Fruit fly (Drosophila melanogaster) whole organism, embryonic: ENCODE results near the gene CG17549.

Experiments
- Antp ChIP-seq: fragments of 200-800 bp; sonication (Bioruptor generic); optimal IDR thresholded peaks from 3 replicates; lab custom pipeline; 2016; ENCODE audit warnings: missing biosample characterization, missing genetic modification characterization
- B-H1 ChIP-seq: fragments of 200-800 bp; sonication (Bioruptor generic); IDR thresholded peaks from 3 replicates; pipeline ENCODE4 v1.3.6; 2022; ENCODE audit warnings: missing biosample characterization, missing genetic modification characterization
- Bgb ChIP-seq: fragments of 200-800 bp; sonication (Bioruptor generic); IDR thresholded peaks from 2 replicates; pipeline ENCODE4 v1.3.6; 2022; ENCODE audit warnings: missing biosample characterization, missing genetic modification characterization; ENCODE audit not compliant: partially characterized antibody
- CG1233 ChIP-seq: fragments of 200-800 bp; sonication (Bioruptor generic); optimal IDR thresholded peaks from 4 replicates; lab custom pipeline; 2018; ENCODE audit warnings: missing biosample characterization, mild to moderate bottlenecking, missing genetic modification characterization
- CG13624 ChIP-seq: fragments of 200-800 bp; sonication (Bioruptor generic); optimal IDR thresholded peaks from 2 replicates; lab custom pipeline; 2016; ENCODE audit warnings: missing biosample characterization, missing genetic modification characterization
- CG14965 ChIP-seq: fragments of 200-800 bp; sonication (Bioruptor generic); optimal IDR thresholded peaks from 2 replicates; lab custom pipeline; 2016; ENCODE audit warnings: missing biosample characterization, missing genetic modification characterization, borderline replicate concordance
- CG1647 ChIP-seq: fragments of 200-800 bp; sonication (Bioruptor generic); optimal IDR thresholded peaks from 3 replicates; lab custom pipeline; 2016; ENCODE audit warnings: missing biosample characterization, missing genetic modification characterization
- CG16779 ChIP-seq: fragments of 200-800 bp; sonication (Bioruptor generic); IDR thresholded peaks from 2 replicates; pipeline ENCODE4 v1.3.6; 2022; ENCODE audit warnings: missing biosample characterization, missing genetic modification characterization
- CG16815 ChIP-seq: fragments of 200-800 bp; sonication (Bioruptor generic); optimal IDR thresholded peaks from 3 replicates; lab custom pipeline; 2017; ENCODE audit warnings: missing biosample characterization, mild to moderate bottlenecking, missing genetic modification characterization
- CG16863 ChIP-seq: fragments of 200-800 bp; sonication (Bioruptor generic); optimal IDR thresholded peaks from 3 replicates; lab custom pipeline; 2016; ENCODE audit warnings: missing biosample characterization, missing genetic modification characterization
- CG17328 ChIP-seq: fragments of 200-800 bp; sonication (Bioruptor generic); IDR thresholded peaks from 2 replicates; pipeline ENCODE4 v1.3.6; 2022; ENCODE audit warnings: missing biosample characterization, missing genetic modification characterization
- CG17361 ChIP-seq: fragments of 200-800 bp; sonication (Bioruptor generic); IDR thresholded peaks from 3 replicates; pipeline ENCODE4 v1.3.6; 2022; ENCODE audit warnings: missing biosample characterization, missing genetic modification characterization
- CG18262 ChIP-seq: fragments of 200-800 bp; optimal IDR thresholded peaks from 3 replicates; lab custom pipeline; 2019; ENCODE audit warnings: missing biosample characterization, mild to moderate bottlenecking, missing genetic modification characterization, moderate library complexity
- CG1832 ChIP-seq: fragments of 200-800 bp; sonication (Bioruptor generic); optimal IDR thresholded peaks from 2 replicates; lab custom pipeline; 2017; ENCODE audit warnings: missing biosample characterization, mild to moderate bottlenecking, missing genetic modification characterization, inconsistent platforms
- CG3065 ChIP-seq: fragments of 200-800 bp; sonication (Bioruptor generic); optimal IDR thresholded peaks from 2 replicates; lab custom pipeline; 2016; ENCODE audit warnings: missing biosample characterization, missing genetic modification characterization
- CG31441 ChIP-seq: fragments of 200-800 bp; sonication (Bioruptor generic); IDR thresholded peaks from 2 replicates; pipeline ENCODE4 v1.3.6; 2022; ENCODE audit warnings: missing biosample characterization, missing genetic modification characterization
- CG32767 ChIP-seq: fragments of 200-800 bp; sonication (Bioruptor generic); IDR thresholded peaks from 2 replicates; pipeline ENCODE4 v1.3.6; 2022; ENCODE audit warnings: missing biosample characterization, missing genetic modification characterization
- CG3281 ChIP-seq: fragments of 200-800 bp; sonication (Bioruptor generic); optimal IDR thresholded peaks from 3 replicates; lab custom pipeline; 2017; ENCODE audit warnings: missing biosample characterization, mild to moderate bottlenecking, missing genetic modification characterization
- CG3407 ChIP-seq: fragments of 200-800 bp; sonication (Bioruptor generic); optimal IDR thresholded peaks from 2 replicates; lab custom pipeline; 2018; ENCODE audit warnings: missing biosample characterization, mild to moderate bottlenecking, missing genetic modification characterization
- CG34224 ChIP-seq: fragments of 200-800 bp; sonication (Bioruptor generic); IDR thresholded peaks from 3 replicates; pipeline ENCODE4 v1.3.6; 2022; ENCODE audit warnings: missing biosample characterization, missing genetic modification characterization; ENCODE audit not compliant: partially characterized antibody
- CG6765 ChIP-seq: fragments of 200-800 bp; sonication (Bioruptor generic); optimal IDR thresholded peaks from 3 replicates; lab custom pipeline; 2017; ENCODE audit warnings: missing biosample characterization, mild to moderate bottlenecking, missing genetic modification characterization
- CG7357 ChIP-seq: fragments of 200-800 bp; sonication (Bioruptor generic); IDR thresholded peaks from 3 replicates; pipeline ENCODE4 v1.3.6; 2022; ENCODE audit warnings: missing biosample characterization, missing genetic modification characterization
- CG7556 ChIP-seq: fragments of 200-800 bp; sonication (Bioruptor generic); optimal IDR thresholded peaks from 2 replicates; lab custom pipeline; 2017; ENCODE audit warnings: missing biosample characterization, mild to moderate bottlenecking, missing genetic modification characterization
- CG8924 ChIP-seq: fragments of 200-800 bp; optimal IDR thresholded peaks from 3 replicates; lab custom pipeline; 2019; ENCODE audit warnings: missing biosample characterization, mild to moderate bottlenecking, missing genetic modification characterization, moderate library complexity
- Dll ChIP-seq: fragments of 200-800 bp; sonication (Bioruptor generic); IDR thresholded peaks from 4 replicates; pipeline ENCODE4 v1.3.6; 2022; ENCODE audit warnings: missing biosample characterization, missing genetic modification characterization; ENCODE audit not compliant: partially characterized antibody
- Ets65A ChIP-seq: fragments of 200-800 bp; sonication (Bioruptor generic); peaks from one replicate; lab custom pipeline; 2016; ENCODE audit warnings: missing biosample characterization, missing genetic modification characterization
- Gsc ChIP-seq: fragments of 200-800 bp; sonication (Bioruptor generic); IDR thresholded peaks from 2 replicates; pipeline ENCODE4 v1.3.6; 2022; ENCODE audit warnings: missing biosample characterization, missing genetic modification characterization
- Mad ChIP-seq: fragments of 200-800 bp; sonication (Bioruptor generic); optimal IDR thresholded peaks from 2 replicates; lab custom pipeline; 2016; ENCODE audit warnings: missing biosample characterization, missing genetic modification characterization
- Meics ChIP-seq: fragments of 200-800 bp; sonication (Bioruptor generic); optimal IDR thresholded peaks from 2 replicates; lab custom pipeline; 2017; ENCODE audit warnings: missing biosample characterization, mild to moderate bottlenecking, missing genetic modification characterization
- Side ChIP-seq: fragments of 200-800 bp; sonication (Bioruptor generic); optimal IDR thresholded peaks from 2 replicates; lab custom pipeline; 2016; ENCODE audit warnings: missing biosample characterization, missing genetic modification characterization
- Sox102F ChIP-seq: fragments of 200-800 bp; sonication (Bioruptor generic); optimal IDR thresholded peaks from 2 replicates; lab custom pipeline; 2018; ENCODE audit warnings: missing biosample characterization, mild to moderate bottlenecking, missing genetic modification characterization, moderate library complexity
- ap ChIP-seq: fragments of 200-800 bp; sonication (Bioruptor generic); IDR thresholded peaks from 2 replicates; pipeline ENCODE4 v1.3.6; 2022; ENCODE audit warnings: missing biosample characterization, missing genetic modification characterization
- ara ChIP-seq: fragments of 200-800 bp; sonication (Bioruptor generic); IDR thresholded peaks from 2 replicates; pipeline ENCODE4 v1.3.6; 2022; ENCODE audit warnings: missing biosample characterization, missing genetic modification characterization
- ash1 ChIP-seq: fragments of 200-800 bp; sonication (Bioruptor generic); optimal IDR thresholded peaks from 2 replicates; lab custom pipeline; 2018; ENCODE audit warnings: missing biosample characterization, mild to moderate bottlenecking, missing genetic modification characterization
- bab2 ChIP-seq: fragments of 200-800 bp; sonication (Bioruptor generic); optimal IDR thresholded peaks from 2 replicates; lab custom pipeline; 2016; ENCODE audit warnings: missing biosample characterization, missing genetic modification characterization
- chn ChIP-seq: fragments of 200-800 bp; sonication (Bioruptor generic); optimal IDR thresholded peaks from 2 replicates; lab custom pipeline; 2016; ENCODE audit warnings: missing biosample characterization, missing genetic modification characterization
- cwo ChIP-seq: fragments of 200-800 bp; sonication (Bioruptor generic); optimal IDR thresholded peaks from 3 replicates; lab custom pipeline; 2017; ENCODE audit warnings: missing biosample characterization, missing genetic modification characterization, mild to moderate bottlenecking, moderate library complexity, missing genetic modification reagents
- gem ChIP-seq: fragments of 200-800 bp; sonication (Bioruptor generic); optimal IDR thresholded peaks from 2 replicates; lab custom pipeline; 2019; ENCODE audit warnings: missing biosample characterization, mild to moderate bottlenecking, missing genetic modification characterization, moderate library complexity
- gsb ChIP-seq: fragments of 200-800 bp; sonication (Bioruptor generic); IDR thresholded peaks from 2 replicates; pipeline ENCODE4 v1.3.6; 2022; ENCODE audit warnings: missing biosample characterization, missing genetic modification characterization
- insv ChIP-seq, 2 experiments: fragments of 200-800 bp; sonication (Bioruptor generic); optimal IDR thresholded peaks; 3 replicates each; lab custom pipeline; 2016 to 2018; ENCODE audit warnings: missing biosample characterization in 2 of 2, missing genetic modification characterization in 2 of 2
- ken ChIP-seq: fragments of 200-800 bp; sonication (Bioruptor generic); IDR thresholded peaks from 3 replicates; pipeline ENCODE4 v1.3.6; 2022; ENCODE audit warnings: missing biosample characterization, missing genetic modification characterization
- nom ChIP-seq: fragments of 200-800 bp; sonication (Bioruptor generic); optimal IDR thresholded peaks from 2 replicates; lab custom pipeline; 2017; ENCODE audit warnings: missing biosample characterization, missing genetic modification characterization, mild to moderate bottlenecking, moderate library complexity, missing genetic modification reagents
- onecut ChIP-seq: fragments of 200-800 bp; sonication (Bioruptor generic); IDR thresholded peaks from 2 replicates; pipeline ENCODE4 v1.3.6; 2022; ENCODE audit warnings: missing biosample characterization, missing genetic modification characterization
- p53 ChIP-seq: fragments of 200-800 bp; sonication (Bioruptor generic); optimal IDR thresholded peaks from 2 replicates; lab custom pipeline; 2016; ENCODE audit warnings: missing biosample characterization, missing genetic modification characterization
- sr ChIP-seq: fragments of 200-800 bp; sonication (Bioruptor generic); IDR thresholded peaks from 3 replicates; pipeline ENCODE4 v1.3.6; 2022; ENCODE audit warnings: missing biosample characterization, missing genetic modification characterization
- stwl ChIP-seq: fragments of 200-800 bp; sonication (Bioruptor generic); optimal IDR thresholded peaks from 3 replicates; lab custom pipeline; 2018; ENCODE audit warnings: missing biosample characterization, mild to moderate bottlenecking, missing genetic modification characterization, moderate library complexity
- vnd ChIP-seq: fragments of 200-800 bp; sonication (Bioruptor generic); IDR thresholded peaks from 3 replicates; pipeline ENCODE4 v1.3.6; 2022; ENCODE audit warnings: missing biosample characterization, missing genetic modification characterization; ENCODE audit not compliant: partially characterized antibody
- vvl ChIP-seq: fragments of 200-800 bp; sonication (Bioruptor generic); IDR thresholded peaks from 2 replicates; pipeline ENCODE4 v1.3.6; 2022; ENCODE audit warnings: missing biosample characterization, missing genetic modification characterization

The CG17549 gene

dm6 chr2L:19398317-19399234 lies 8.7 kb upstream of the CG17549 start, which contains the start of gene CG17544 (continued):
- TF ChIP-seq CG13624 (GFP tag; lab: Kevin White, UChicago): peak; percentile 18
- no peak for TF ChIP-seq stwl
- TF ChIP-seq gem (tag; lab: Kevin White, UChicago): peak; percentile 90
- TF ChIP-seq Sox102F (GFP tag; lab: Kevin White, UChicago): peak; percentile 71
- TF ChIP-seq CG16863 (GFP tag; lab: Kevin White, UChicago): no peak
- TF ChIP-seq sr (GFP tag; lab: Robert Waterston, UW): peak; percentile 62
- peak; percentile 89 for TF ChIP-seq CG1233
- TF ChIP-seq CG16815 (GFP tag; lab: Kevin White, UChicago): peak; percentile 80
- TF ChIP-seq Mad (GFP tag; lab: Kevin White, UChicago): no peak
- TF ChIP-seq cwo (GFP tag; lab: Kevin White, UChicago): peak; percentile 87
- TF ChIP-seq CG3065: peak; percentile 33
- TF ChIP-seq onecut: peak; percentile 92
- TF ChIP-seq Side (GFP tag; lab: Kevin White, UChicago): peak; percentile 23
- no peak for TF ChIP-seq Dll
- TF ChIP-seq Meics: peak; percentile 88
- TF ChIP-seq Antp (GFP tag; lab: Kevin White, UChicago): peak; percentile 57
- no peak for TF ChIP-seq chn (GFP tag; lab: Kevin White, UChicago)
- TF ChIP-seq CG18262: peak; percentile 92
- TF ChIP-seq nom (GFP tag; lab: Kevin White, UChicago): peak; percentile 70
- no peak for TF ChIP-seq ara
- TF ChIP-seq p53 (GFP tag; lab: Kevin White, UChicago): no peak
- TF ChIP-seq Bgb: peak; percentile 46; the same call in 1 of the 2 replicates
- TF ChIP-seq CG7556: peak; percentile 95
- peak; percentile 90 for TF ChIP-seq CG3281 (GFP tag; lab: Kevin White, UChicago)
- TF ChIP-seq ken (GFP tag; lab: Robert Waterston, UW): no peak; the same call in 2 of the 3 replicates
- no peak for TF ChIP-seq vnd
- TF ChIP-seq Gsc (GFP tag; lab: Robert Waterston, UW): no peak
- TF ChIP-seq gsb (GFP tag; lab: Robert Waterston, UW): 0 out of 2 replicates have a peak, but pooled peaks have one; percentile 37
- peak; percentile 36 for TF ChIP-seq CG3407 (GFP tag; lab: Kevin White, UChicago)
- TF ChIP-seq CG32767 (GFP tag; lab: Robert Waterston, UW): 0 out of 2 replicates have a peak, but pooled peaks have one; percentile 32
- TF ChIP-seq CG17328 (GFP tag; lab: Robert Waterston, UW): no peak
- no peak for TF ChIP-seq B-H1 (GFP tag; lab: Robert Waterston, UW)
- 0 out of 3 replicates have a peak, but pooled peaks have one; percentile 42 for TF ChIP-seq CG7357
- TF ChIP-seq CG31441 (GFP tag; lab: Robert Waterston, UW): peak; percentile 75
- TF ChIP-seq bab2 (GFP tag; lab: Kevin White, UChicago): no peak
- peak; percentile 55 for TF ChIP-seq vvl (GFP tag; lab: Robert Waterston, UW)
- TF ChIP-seq CG1647: no peak
- peak in 1 of 2 experiments; percentile 28 for TF ChIP-seq insv (GFP tag; optimal IDR thresholded peaks at IDR 0.05; lab: Kevin White, UChicago)
- peak; percentile 92 for TF ChIP-seq CG8924 (tag; lab: Kevin White, UChicago)
- no peak for TF ChIP-seq ash1
- peak; percentile 57; the same call in 1 of the 2 replicates for TF ChIP-seq CG16779 (GFP tag; lab: Robert Waterston, UW)
- TF ChIP-seq Ets65A: peak; percentile 91
- TF ChIP-seq CG1832 (GFP tag; lab: Kevin White, UChicago): peak; percentile 87
- TF ChIP-seq CG6765: peak; percentile 82
- TF ChIP-seq ap (GFP tag; lab: Robert Waterston, UW): 0 out of 2 replicates have a peak, but pooled peaks have one; percentile 10
- peak; percentile 48; the same call in 2 of the 3 replicates for TF ChIP-seq CG34224 (GFP tag; lab: Robert Waterston, UW)
- peak; percentile 87 for TF ChIP-seq CG17361
- TF ChIP-seq CG14965: no peak
